Worm (Caenorhabditis elegans) whole organism, dauer: ENCODE data around the gene F01G4.6.
"Not testable (repeated sequence)": the region's sequence is repeated elsewhere in the genome, so short reads cannot be mapped to it uniquely, and the experiment has no call there.

ENCODE experiments used
- unc-62 ChIP-seq: sonication (generic microtip); optimal IDR thresholded peaks from 2 replicates; lab custom pipeline; 2017; ENCODE audit warnings: missing biosample characterization, missing genetic modification reagents, missing genetic modification characterization

F01G4.6 gene

ce11 chrIV:11159886-11160285, 10.6 kb upstream of the F01G4.6 start, which contains the start of gene mboa-4:
TSS of gene mboa-4 (minus strand) at chrIV:11159986.
- no peak for TF ChIP-seq unc-62 (GFP tag; lab: Kevin White, UChicago)

- TF ChIP-seq unc-62 (GFP tag; lab: Kevin White, UChicago), result no peak
These were observed 7.2 kb upstream of the F01G4.6 start for ce11 chrIV:11156526-11156925.

ce11 chrIV:11154425-11155114, 5.3 kb upstream of the F01G4.6 start, which contains the start of gene C08F8.3:
TSS of gene C08F8.3 (plus strand) at chrIV:11155044.
- TF ChIP-seq unc-62 (GFP tag; lab: Kevin White, UChicago), result not testable (repeated sequence)

ce11 chrIV:11150844-11151243, 1.5 kb upstream of the F01G4.6 start, which contains the start of gene C08F8.2:
TSS of gene C08F8.2 (plus strand) at chrIV:11150997.
- TF ChIP-seq unc-62 (GFP tag; lab: Kevin White, UChicago), result no peak

ce11 chrIV:11148788-11149366, 427 bp downstream of the F01G4.6 start:
- no peak for TF ChIP-seq unc-62 (GFP tag; lab: Kevin White, UChicago)

ce11 chrIV:11146962-11147470, 2.3 kb downstream of the F01G4.6 start, which contains the start of gene pigq-1:
TSS of gene pigq-1 (minus strand) at chrIV:11147247.
- no peak for TF ChIP-seq unc-62 (GFP tag; lab: Kevin White, UChicago)

- no peak for TF ChIP-seq unc-62 (GFP tag; lab: Kevin White, UChicago)
These were observed 2.8 kb downstream of the F01G4.6 start for ce11 chrIV:11146492-11146891.

ce11 chrIV:11145929-11146339, 3.4 kb downstream of the F01G4.6 start:
- TF ChIP-seq unc-62 (GFP tag; lab: Kevin White, UChicago), result no peak

- no peak for TF ChIP-seq unc-62 (GFP tag; lab: Kevin White, UChicago)
These were observed 6.2 kb downstream of the F01G4.6 start, which contains the start of gene F01G4.4 for ce11 chrIV:11143228-11143444. TSS of gene F01G4.4 (plus strand) at chrIV:11143345.

- TF ChIP-seq unc-62 (GFP tag; lab: Kevin White, UChicago), result no peak
These were observed 6.7 kb downstream of the F01G4.6 start, which contains the start of gene skih-2 for ce11 chrIV:11142314-11143227. TSS of gene skih-2 (minus strand) at chrIV:11142364.

ce11 chrIV:11131268-11131667, 18.0 kb downstream of the F01G4.6 start, which contains the start of gene ard-1:
TSS of gene ard-1 (plus strand) at chrIV:11131279.
- TF ChIP-seq unc-62 (GFP tag; lab: Kevin White, UChicago), result no peak

- TF ChIP-seq unc-62 (GFP tag; lab: Kevin White, UChicago), result no peak
These were observed 18.5 kb downstream of the F01G4.6 start for ce11 chrIV:11130774-11131173.

- no peak for TF ChIP-seq unc-62 (GFP tag; lab: Kevin White, UChicago)
These were observed 23.3 kb downstream of the F01G4.6 start for ce11 chrIV:11126028-11126427.

ce11 chrIV:11126004-11126027, 23.5 kb downstream of the F01G4.6 start, which contains the start of gene swsn-4:
TSS of gene swsn-4 (plus strand) at chrIV:11126024.
- no peak for TF ChIP-seq unc-62 (GFP tag; lab: Kevin White, UChicago)

ce11 chrIV:11125604-11126003, 23.7 kb downstream of the F01G4.6 start:
- no peak for TF ChIP-seq unc-62 (GFP tag; lab: Kevin White, UChicago)

- no peak for TF ChIP-seq unc-62 (GFP tag; lab: Kevin White, UChicago)
These were observed 24.1 kb downstream of the F01G4.6 start for ce11 chrIV:11125200-11125599.
